Fruit fly (Drosophila melanogaster) whole organism: ENCODE results near the gene CG34253.

Experiments
- Dll ChIP-seq: fragments of >200 bp; optimal IDR thresholded peaks from 2 replicates; lab custom pipeline; 2017
- EcR ChIP-seq, 2 experiments: fragments of >200 bp; optimal IDR thresholded peaks; 2 replicates each; lab custom pipeline; 2017; ENCODE audit warnings: missing biosample characterization in 2 of 2, missing genetic modification characterization in 2 of 2, missing genetic modification reagents in 2 of 2
- psq ChIP-seq: fragments of >200 bp; optimal IDR thresholded peaks from 2 replicates; lab custom pipeline; 2017
- usp ChIP-seq: fragments of >200 bp; optimal IDR thresholded peaks from 2 replicates; lab custom pipeline; 2017; ENCODE audit warnings: missing biosample characterization, missing genetic modification characterization, mixed read lengths

DNA sequence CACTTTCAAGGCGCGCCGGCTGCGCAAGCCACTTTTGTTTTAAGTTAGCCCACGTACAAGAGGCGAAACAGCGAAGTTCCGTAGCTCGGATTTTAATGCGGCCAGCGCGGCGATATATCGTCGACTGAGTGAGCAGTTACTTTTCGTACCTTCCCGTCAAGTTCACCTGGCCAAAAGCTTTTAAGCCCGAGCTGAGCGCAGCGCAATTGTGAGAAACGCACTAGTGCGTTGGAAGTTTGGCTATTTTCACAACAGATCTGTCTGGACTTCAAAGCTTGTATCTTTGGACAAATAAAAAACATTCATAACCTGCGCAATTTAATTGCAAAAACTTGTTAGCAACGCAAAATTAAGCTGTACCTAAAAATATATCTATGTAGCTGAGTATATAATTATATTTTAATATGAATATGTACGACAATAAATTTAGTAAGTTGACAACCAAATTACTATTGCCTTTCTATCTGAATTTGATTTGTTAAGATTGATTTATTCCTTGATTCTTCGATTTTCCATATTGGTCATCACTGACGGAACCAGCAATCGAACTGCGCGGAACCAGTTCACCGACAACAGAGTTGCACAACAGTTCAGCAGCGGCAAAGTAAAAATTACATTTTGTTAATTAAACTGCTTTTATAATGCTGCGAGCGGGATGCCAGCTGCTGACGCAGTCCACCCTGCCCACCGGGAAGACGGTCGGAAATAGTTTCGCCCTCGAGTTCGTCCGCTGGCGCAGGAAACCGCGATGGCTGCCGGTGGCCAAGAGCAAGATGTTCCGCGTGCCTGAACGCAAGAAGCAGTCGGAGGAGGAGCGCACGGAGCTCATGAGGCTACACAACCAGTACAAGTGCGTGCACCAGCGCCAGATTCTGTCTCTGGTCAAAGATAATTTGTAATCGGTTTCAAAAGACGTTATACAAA, 19.2 kb upstream of the CG34253 start, which contains the start of the genes CG13698 and mRpS26:
- TF ChIP-seq EcR (GFP tag; optimal IDR thresholded peaks at IDR 0.05; lab: Kevin White, UChicago) (no peak), psq (no peak), Dll (lab: Kevin White, UChicago) (no peak), usp (GFP tag; lab: Kevin White, UChicago) (no peak)
